Worm (Caenorhabditis elegans): ENCODE measurements around the gene mans-3.

DNA sequence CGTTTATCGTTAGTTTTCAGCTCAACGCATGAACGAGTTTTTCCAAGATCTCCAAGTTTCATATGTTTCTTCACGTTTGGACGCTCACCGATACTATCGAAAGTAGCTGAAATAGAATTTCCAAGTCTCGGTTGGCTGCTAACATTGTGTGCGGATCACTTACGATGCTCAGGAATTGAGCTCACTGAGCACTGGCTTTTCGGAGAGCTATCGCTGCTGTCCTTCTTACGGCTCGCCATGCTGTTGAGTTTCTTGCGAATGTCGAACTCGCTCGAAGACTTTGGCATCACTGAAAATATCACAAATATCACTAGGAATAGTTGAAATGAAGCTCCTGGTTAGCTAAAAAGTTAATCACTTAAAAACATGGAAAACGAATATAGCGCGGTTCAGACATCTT lies 13.3 kb upstream of the mans-3 start:
- no peak for TF ChIP-seq F39B2.1 (GFP tag; IDR thresholded peaks at IDR 0.05)
- TF ChIP-seq hlh-26 (GFP tag; conservative IDR thresholded peaks at IDR 0.05), result no peak
- no peak for TF ChIP-seq ztf-6 (GFP tag; IDR thresholded peaks at IDR 0.05)
- no peak for TF ChIP-seq ceh-58 (GFP tag; IDR thresholded peaks at IDR 0.05)
- TF ChIP-seq B0261.1 (tag; optimal IDR thresholded peaks at IDR 0.05), result no peak
- TF ChIP-seq tbx-9 (tag; optimal IDR thresholded peaks at IDR 0.05; ENCODE audit: borderline replicate concordance), result no peak
- TF ChIP-seq snpc-4 (GFP tag; optimal IDR thresholded peaks at IDR 0.05), result no peak
- no peak for TF ChIP-seq snpc-4 (tag; optimal IDR thresholded peaks at IDR 0.05)
- no peak for TF ChIP-seq somi-1 (GFP tag; optimal IDR thresholded peaks at IDR 0.05)
- TF ChIP-seq ztf-26 (tag; optimal IDR thresholded peaks at IDR 0.05), result no peak
- no peak for TF ChIP-seq Y79H2A.3 (GFP tag; conservative IDR thresholded peaks at IDR 0.05)
